Worm (Caenorhabditis elegans) whole organism, L1 larva: Measurements from ENCODE around the gene ppk-3.

Source experiments
- ama-1 ChIP-seq: fragments of 150-350 bp; optimal IDR thresholded peaks from 2 replicates; lab custom pipeline; 2014
- blmp-1 ChIP-seq: fragments of 150-350 bp; optimal IDR thresholded peaks from 2 replicates; lab custom pipeline; 2014; ENCODE audit warnings: missing biosample characterization, missing genetic modification characterization
- ces-1 ChIP-seq: fragments of 150-350 bp; optimal IDR thresholded peaks from 2 replicates; lab custom pipeline; 2014; ENCODE audit warnings: missing biosample characterization, missing genetic modification reagents, missing genetic modification characterization
- elt-3 ChIP-seq, 6 experiments: fragments of 150-350 bp in 1 of 6; sonication (generic microtip); optimal IDR thresholded peaks; 2 replicates each; lab custom pipeline; 2017 to 2018; ENCODE audit warnings: missing biosample characterization in 6 of 6, missing genetic modification characterization in 6 of 6, inconsistent platforms in 1 of 6
- fos-1 ChIP-seq: fragments of 150-350 bp; optimal IDR thresholded peaks from 2 replicates; lab custom pipeline; 2014; ENCODE audit warnings: missing biosample characterization, missing genetic modification characterization
- hpl-2 ChIP-seq: fragments of 150-350 bp; optimal IDR thresholded peaks from 2 replicates; lab custom pipeline; 2014; ENCODE audit warnings: missing biosample characterization, missing genetic modification reagents, missing genetic modification characterization
- lin-13 ChIP-seq: fragments of 150-350 bp; optimal IDR thresholded peaks from 2 replicates; lab custom pipeline; 2014; ENCODE audit warnings: missing biosample characterization, missing genetic modification reagents, missing genetic modification characterization
- lin-15B ChIP-seq: fragments of 150-350 bp; sonication (generic microtip); optimal IDR thresholded peaks from 3 replicates; lab custom pipeline; 2014; ENCODE audit warnings: missing biosample characterization, missing genetic modification characterization
- nhr-11 ChIP-seq: fragments of 150-350 bp; optimal IDR thresholded peaks from 2 replicates; lab custom pipeline; 2014; ENCODE audit warnings: missing biosample characterization, missing genetic modification characterization
- pax-3 ChIP-seq: fragments of 200-800 bp; sonication (Bioruptor generic); optimal IDR thresholded peaks from 2 replicates; lab custom pipeline; 2018; ENCODE audit warnings: mild to moderate bottlenecking, missing genetic modification characterization, moderate library complexity, missing compliant biosample characterization
- sptf-1 ChIP-seq: fragments of 150-350 bp; optimal IDR thresholded peaks from 2 replicates; lab custom pipeline; 2014; ENCODE audit warnings: missing biosample characterization, missing genetic modification characterization
- unc-98 ChIP-seq: fragments of 200-800 bp; sonication (Bioruptor generic); IDR thresholded peaks from 2 replicates; pipeline ENCODE4 v1.3.6; 2022; ENCODE audit warnings: missing genetic modification characterization, missing compliant biosample characterization
- zag-1 ChIP-seq: fragments of 150-350 bp; optimal IDR thresholded peaks from 2 replicates; lab custom pipeline; 2014; ENCODE audit warnings: missing biosample characterization, missing genetic modification characterization
- ztf-4 ChIP-seq: fragments of 150-350 bp; optimal IDR thresholded peaks from 2 replicates; lab custom pipeline; 2014; ENCODE audit warnings: missing biosample characterization, missing genetic modification characterization

ce11 chrX:13011897-13012296 lies 36.5 kb upstream of the ppk-3 start:
- TF ChIP-seq nhr-11 (tag; lab: Kevin White, UChicago): no peak
- no peak for TF ChIP-seq fos-1 (tag; lab: Kevin White, UChicago)
- no peak for TF ChIP-seq unc-98
- no peak for TF ChIP-seq lin-13 (GFP tag; lab: Kevin White, UChicago)
- no peak for TF ChIP-seq lin-15B (tag; lab: Kevin White, UChicago)
- TF ChIP-seq ama-1: no peak
- no peak for TF ChIP-seq zag-1
- TF ChIP-seq pax-3: no peak
- TF ChIP-seq hpl-2 (GFP tag; lab: Kevin White, UChicago): no peak
- TF ChIP-seq sptf-1 (tag; lab: Kevin White, UChicago): no peak
- TF ChIP-seq ztf-4 (tag; lab: Kevin White, UChicago): no peak
- TF ChIP-seq elt-3 (tag; optimal IDR thresholded peaks at IDR 0.05; lab: Kevin White, UChicago): no peak
- TF ChIP-seq ces-1 (GFP tag; lab: Kevin White, UChicago): no peak
- no peak for TF ChIP-seq blmp-1
